Fruit fly (Drosophila melanogaster) whole organism, embryonic: ENCODE measurements around the gene foxo.

Experiments
- ATbp ChIP-seq: fragments of 200-800 bp; sonication (Bioruptor generic); optimal IDR thresholded peaks from 2 replicates; lab custom pipeline; 2017; ENCODE audit warnings: missing biosample characterization, mild to moderate bottlenecking, missing genetic modification characterization, missing genetic modification reagents
- Atf3 ChIP-seq: fragments of 200-800 bp; sonication (Bioruptor generic); optimal IDR thresholded peaks from 3 replicates; lab custom pipeline; 2016; ENCODE audit warnings: missing biosample characterization, missing genetic modification characterization
- Atf6 ChIP-seq: fragments of 200-800 bp; sonication (Bioruptor generic); IDR thresholded peaks from 2 replicates; pipeline ENCODE4 v1.3.6; 2022; ENCODE audit warnings: missing biosample characterization, missing genetic modification characterization
- CG1024 ChIP-seq: fragments of 200-800 bp; sonication (Bioruptor generic); IDR thresholded peaks from 2 replicates; pipeline ENCODE4 v1.3.6; 2022; ENCODE audit warnings: missing biosample characterization, missing genetic modification characterization
- CG10979 ChIP-seq: fragments of 200-800 bp; sonication (Bioruptor generic); optimal IDR thresholded peaks from 2 replicates; lab custom pipeline; 2018; ENCODE audit warnings: missing biosample characterization, mild to moderate bottlenecking, missing genetic modification characterization, moderate library complexity
- CG15601 ChIP-seq: fragments of 200-800 bp; sonication (Bioruptor generic); optimal IDR thresholded peaks from 3 replicates; lab custom pipeline; 2019; ENCODE audit warnings: missing biosample characterization, mild to moderate bottlenecking, missing genetic modification characterization, moderate library complexity
- CG18764 ChIP-seq: fragments of 200-800 bp; sonication (Bioruptor generic); optimal IDR thresholded peaks from 3 replicates; lab custom pipeline; 2016; ENCODE audit warnings: missing biosample characterization, missing genetic modification characterization
- CG30403 ChIP-seq: fragments of 200-800 bp; sonication (Bioruptor generic); optimal IDR thresholded peaks from 3 replicates; lab custom pipeline; 2016; ENCODE audit warnings: missing biosample characterization, missing genetic modification characterization
- CG3065 ChIP-seq: fragments of 200-800 bp; sonication (Bioruptor generic); optimal IDR thresholded peaks from 2 replicates; lab custom pipeline; 2016; ENCODE audit warnings: missing biosample characterization, missing genetic modification characterization
- CG31224 ChIP-seq: fragments of 200-800 bp; sonication (Bioruptor generic); IDR thresholded peaks from 2 replicates; pipeline ENCODE4 v1.3.6; 2022; ENCODE audit warnings: missing biosample characterization, missing genetic modification characterization
- CG3847 ChIP-seq: fragments of 200-800 bp; sonication (Bioruptor generic); IDR thresholded peaks from 2 replicates; pipeline ENCODE4 v1.3.6; 2022; ENCODE audit warnings: missing biosample characterization, missing genetic modification characterization
- CG3995 ChIP-seq: fragments of 200-800 bp; sonication (Bioruptor generic); optimal IDR thresholded peaks from 3 replicates; lab custom pipeline; 2016; ENCODE audit warnings: missing biosample characterization, missing genetic modification characterization
- CG4328 ChIP-seq: fragments of 200-800 bp; sonication (Bioruptor generic); optimal IDR thresholded peaks from 3 replicates; lab custom pipeline; 2017; ENCODE audit warnings: missing biosample characterization, missing genetic modification reagents, missing genetic modification characterization
- CG4360 ChIP-seq: fragments of 200-800 bp; sonication (Bioruptor generic); IDR thresholded peaks from 2 replicates; pipeline ENCODE4 v1.3.6; 2022; ENCODE audit warnings: missing biosample characterization, missing genetic modification characterization
- CG5953 ChIP-seq: fragments of 200-800 bp; sonication (Bioruptor generic); IDR thresholded peaks from 2 replicates; pipeline ENCODE4 v1.3.6; 2022; ENCODE audit warnings: missing biosample characterization, missing genetic modification characterization
- CG6654 ChIP-seq: fragments of 200-800 bp; sonication (Bioruptor generic); optimal IDR thresholded peaks from 2 replicates; lab custom pipeline; 2017; ENCODE audit warnings: missing biosample characterization, mild to moderate bottlenecking, missing genetic modification characterization
- CG7357 ChIP-seq: fragments of 200-800 bp; sonication (Bioruptor generic); IDR thresholded peaks from 3 replicates; pipeline ENCODE4 v1.3.6; 2022; ENCODE audit warnings: missing biosample characterization, missing genetic modification characterization
- CG8290 ChIP-seq, 3 experiments: fragments of 200-800 bp; sonication (Bioruptor generic); optimal IDR thresholded peaks; 2 replicates each; lab custom pipeline; 2016 to 2019; ENCODE audit warnings: missing biosample characterization in 3 of 3, missing genetic modification characterization in 3 of 3, mild to moderate bottlenecking in 2 of 3, moderate library complexity in 1 of 3
- CG9727 ChIP-seq: fragments of 200-800 bp; sonication (Bioruptor generic); optimal IDR thresholded peaks from 3 replicates; lab custom pipeline; 2017; ENCODE audit warnings: missing biosample characterization, mild to moderate bottlenecking, missing genetic modification characterization
- Dbx ChIP-seq: fragments of 200-800 bp; sonication (Bioruptor generic); IDR thresholded peaks from 3 replicates; pipeline ENCODE4 v1.3.6; 2022; ENCODE audit warnings: missing biosample characterization, missing genetic modification characterization
- Deaf1 ChIP-seq: fragments of 200-800 bp; optimal IDR thresholded peaks from 3 replicates; lab custom pipeline; 2019; ENCODE audit warnings: missing biosample characterization, mild to moderate bottlenecking, missing genetic modification characterization, moderate library complexity
- Fer1 ChIP-seq: fragments of 200-800 bp; sonication (Bioruptor generic); optimal IDR thresholded peaks from 2 replicates; lab custom pipeline; 2017; ENCODE audit warnings: missing biosample characterization, mild to moderate bottlenecking, missing genetic modification characterization
- Fer2 ChIP-seq: fragments of 200-800 bp; sonication (Bioruptor generic); optimal IDR thresholded peaks from 2 replicates; lab custom pipeline; 2018; ENCODE audit warnings: missing biosample characterization, mild to moderate bottlenecking, missing genetic modification characterization, moderate library complexity
- Gsc ChIP-seq: fragments of 200-800 bp; sonication (Bioruptor generic); IDR thresholded peaks from 2 replicates; pipeline ENCODE4 v1.3.6; 2022; ENCODE audit warnings: missing biosample characterization, missing genetic modification characterization
- Hr78 ChIP-seq, 2 experiments: fragments of 200-800 bp in 1 of 2; fragments of >200 bp in 1 of 2; sonication (Bioruptor generic) in 1 of 2; optimal IDR thresholded peaks; 2 replicates each; lab custom pipeline; 2017 to 2019; ENCODE audit warnings: missing biosample characterization in 2 of 2, missing genetic modification characterization in 2 of 2, mild to moderate bottlenecking in 1 of 2, moderate library complexity in 1 of 2
- MBD-R2 ChIP-seq: fragments of 200-800 bp; sonication (Bioruptor generic); IDR thresholded peaks from 2 replicates; pipeline ENCODE4 v1.3.6; 2022; ENCODE audit warnings: missing biosample characterization, missing genetic modification characterization
- NK7.1 ChIP-seq: fragments of 200-800 bp; sonication (Bioruptor generic); optimal IDR thresholded peaks from 3 replicates; lab custom pipeline; 2016; ENCODE audit warnings: missing biosample characterization, missing genetic modification characterization
- Poxn ChIP-seq: fragments of 200-800 bp; sonication (Bioruptor generic); IDR thresholded peaks from 2 replicates; pipeline ENCODE4 v1.3.6; 2022; ENCODE audit warnings: missing biosample characterization, missing genetic modification characterization
- ac ChIP-seq: fragments of 200-800 bp; sonication (Bioruptor generic); optimal IDR thresholded peaks from 3 replicates; lab custom pipeline; 2017; ENCODE audit warnings: missing biosample characterization, mild to moderate bottlenecking, missing genetic modification characterization
- ash1 ChIP-seq: fragments of 200-800 bp; sonication (Bioruptor generic); optimal IDR thresholded peaks from 2 replicates; lab custom pipeline; 2018; ENCODE audit warnings: missing biosample characterization, mild to moderate bottlenecking, missing genetic modification characterization
- btn ChIP-seq: fragments of 200-800 bp; sonication (Bioruptor generic); optimal IDR thresholded peaks from 2 replicates; lab custom pipeline; 2016; ENCODE audit warnings: missing biosample characterization, missing genetic modification characterization
- chif ChIP-seq, 2 experiments: fragments of 200-800 bp; sonication (Bioruptor generic); optimal IDR thresholded peaks; 3 replicates each; lab custom pipeline; 2016; ENCODE audit warnings: missing biosample characterization in 2 of 2, missing genetic modification characterization in 2 of 2
- danr ChIP-seq: fragments of 200-800 bp; sonication (Bioruptor generic); IDR thresholded peaks from 2 replicates; pipeline ENCODE4 v1.3.6; 2022; ENCODE audit warnings: missing biosample characterization, missing genetic modification characterization
- dmrt99B ChIP-seq: fragments of 200-800 bp; sonication (Bioruptor generic); optimal IDR thresholded peaks from 2 replicates; lab custom pipeline; 2018; ENCODE audit warnings: missing biosample characterization, mild to moderate bottlenecking, missing genetic modification characterization, moderate library complexity
- gcm ChIP-seq: fragments of 200-800 bp; sonication (Bioruptor generic); optimal IDR thresholded peaks from 2 replicates; lab custom pipeline; 2019; ENCODE audit warnings: missing biosample characterization, mild to moderate bottlenecking, missing genetic modification characterization, moderate library complexity
- insv ChIP-seq, 2 experiments: fragments of 200-800 bp; sonication (Bioruptor generic); optimal IDR thresholded peaks; 3 replicates each; lab custom pipeline; 2016 to 2018; ENCODE audit warnings: missing biosample characterization in 2 of 2, missing genetic modification characterization in 2 of 2
- jigr1 ChIP-seq: fragments of 200-800 bp; sonication (Bioruptor generic); IDR thresholded peaks from 3 replicates; pipeline ENCODE4 v1.3.6; 2022; ENCODE audit warnings: missing biosample characterization, missing genetic modification characterization
- jumu ChIP-seq: fragments of 200-800 bp; sonication (Bioruptor generic); optimal IDR thresholded peaks from 3 replicates; lab custom pipeline; 2016; ENCODE audit warnings: missing biosample characterization, missing genetic modification characterization
- klu ChIP-seq: fragments of 200-800 bp; sonication (Bioruptor generic); IDR thresholded peaks from 2 replicates; pipeline ENCODE4 v1.3.6; 2022; ENCODE audit warnings: missing biosample characterization, missing genetic modification characterization
- maf-S ChIP-seq: fragments of 200-800 bp; sonication (Bioruptor generic); optimal IDR thresholded peaks from 2 replicates; lab custom pipeline; 2016; ENCODE audit warnings: missing biosample characterization, missing genetic modification characterization
- otp ChIP-seq: fragments of 200-800 bp; sonication (Bioruptor generic); IDR thresholded peaks from 3 replicates; pipeline ENCODE4, ENCODE4 v1.3.6; 2022; ENCODE audit warnings: missing biosample characterization, missing genetic modification characterization
- prd ChIP-seq, 3 experiments: fragments of >200 bp in 2 of 3; fragments of 200-800 bp in 1 of 3; sonication (Bioruptor generic) in 1 of 3; optimal IDR thresholded peaks in 2 of 3; IDR thresholded peaks in 1 of 3; 2 replicates in 2 of 3; 3 replicates in 1 of 3; pipeline versions ENCODE4 v1.3.6 to Lab custom; 2017 to 2022; ENCODE audit warnings: missing biosample characterization in 1 of 3, missing genetic modification characterization in 1 of 3
- rib ChIP-seq: fragments of 200-800 bp; sonication (Bioruptor generic); IDR thresholded peaks from 2 replicates; pipeline ENCODE4 v1.3.6; 2022; ENCODE audit warnings: missing biosample characterization, missing genetic modification characterization
- stwl ChIP-seq: fragments of 200-800 bp; sonication (Bioruptor generic); optimal IDR thresholded peaks from 3 replicates; lab custom pipeline; 2018; ENCODE audit warnings: missing biosample characterization, mild to moderate bottlenecking, missing genetic modification characterization, moderate library complexity
- sug ChIP-seq: fragments of 200-800 bp; optimal IDR thresholded peaks from 2 replicates; lab custom pipeline; 2019; ENCODE audit warnings: missing biosample characterization, mild to moderate bottlenecking, missing genetic modification characterization, moderate library complexity
- tll ChIP-seq, 2 experiments: fragments of 200-800 bp in 1 of 2; fragments of >200 bp in 1 of 2; sonication (Bioruptor generic) in 1 of 2; optimal IDR thresholded peaks; 2 replicates each; lab custom pipeline; 2017 to 2019; ENCODE audit warnings: missing biosample characterization in 2 of 2, missing genetic modification characterization in 2 of 2, mild to moderate bottlenecking in 1 of 2, moderate library complexity in 1 of 2
- vvl ChIP-seq: fragments of 200-800 bp; sonication (Bioruptor generic); IDR thresholded peaks from 2 replicates; pipeline ENCODE4 v1.3.6; 2022; ENCODE audit warnings: missing biosample characterization, missing genetic modification characterization
- zfh1 ChIP-seq: fragments of 200-800 bp; sonication (Bioruptor generic); IDR thresholded peaks from 3 replicates; pipeline ENCODE4 v1.3.6; 2022; ENCODE audit warnings: missing biosample characterization, missing genetic modification characterization

The foxo gene

DNA sequence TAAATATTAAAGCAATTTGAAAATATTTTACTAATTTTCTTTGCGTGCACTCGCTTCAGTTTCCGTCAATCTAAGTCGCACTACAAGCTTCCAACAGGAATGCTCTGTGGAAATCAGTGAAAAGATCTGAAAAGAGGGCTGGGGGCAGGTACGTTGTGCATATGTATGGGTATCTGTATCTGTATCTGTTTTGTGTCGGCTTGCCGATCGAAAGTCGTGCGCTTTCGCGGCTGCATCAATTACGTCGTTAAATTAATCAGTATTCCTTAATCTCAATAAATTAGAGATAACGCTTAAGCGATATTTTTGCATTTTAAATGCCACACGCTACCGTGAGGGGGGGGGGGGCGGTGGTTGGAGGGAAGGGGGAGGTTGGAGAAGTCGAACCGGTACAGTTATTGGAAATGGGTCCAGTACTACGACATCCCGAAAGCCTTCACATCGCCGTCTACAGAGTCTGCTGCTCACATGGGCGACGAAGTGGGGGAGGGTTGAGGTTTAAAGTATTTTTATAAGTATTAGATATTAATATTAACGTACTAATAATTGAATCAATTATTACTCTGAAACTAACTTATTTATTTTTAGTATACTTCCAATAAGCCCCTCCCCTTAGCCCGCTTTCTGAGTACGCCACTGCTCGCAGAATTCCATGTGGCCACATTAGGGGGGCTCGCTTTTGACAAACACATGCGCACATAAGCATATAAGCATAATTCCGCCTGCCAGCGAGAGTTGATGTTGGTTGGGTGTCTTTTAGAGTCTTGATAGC, 3.5 kb upstream of the foxo start (continued):
- TF ChIP-seq CG8290 (GFP tag; optimal IDR thresholded peaks at IDR 0.05; lab: Kevin White, UChicago) (peak; percentile 74), CG8290 (tag; optimal IDR thresholded peaks at IDR 0.05; lab: Kevin White, UChicago) (peak in 1 of 2 experiments; percentile 97), Dbx (peak; percentile 99), CG4328 (peak; percentile 87), prd (optimal IDR thresholded peaks at IDR 0.05; lab: Kevin White, UChicago) (no peak), prd (GFP tag; IDR thresholded peaks at IDR 0.05; lab: Robert Waterston, UW) (peak; percentile 98), CG15601 (tag; lab: Kevin White, UChicago) (peak; percentile 93), Poxn (GFP tag; lab: Robert Waterston, UW) (peak; percentile 95), maf-S (GFP tag; lab: Kevin White, UChicago) (peak; percentile 58), chif (GFP tag; optimal IDR thresholded peaks at IDR 0.05; lab: Kevin White, UChicago) (peak; percentile 72 to 80), CG1024 (GFP tag; lab: Robert Waterston, UW) (peak; percentile 92), CG7357 (peak; percentile 92), ATbp (GFP tag; lab: Kevin White, UChicago) (peak; percentile 96), MBD-R2 (peak; percentile 98), CG3995 (GFP tag; lab: Kevin White, UChicago) (peak; percentile 81), klu (peak; percentile 97), CG3847 (GFP tag; lab: Robert Waterston, UW) (peak; percentile 99), stwl (tag; lab: Kevin White, UChicago) (no peak), dmrt99B (tag; lab: Kevin White, UChicago) (peak; percentile 98), CG31224 (peak; percentile 97), Hr78 (GFP tag; optimal IDR thresholded peaks at IDR 0.05; lab: Kevin White, UChicago) (peak in 1 of 2 experiments; percentile 63), btn (GFP tag; lab: Kevin White, UChicago) (peak; percentile 9), Atf3 (peak; percentile 23), otp (peak; percentile 97), Fer2 (tag; lab: Kevin White, UChicago) (peak; percentile 96), CG4360 (GFP tag; lab: Robert Waterston, UW) (peak; percentile 74), insv (GFP tag; optimal IDR thresholded peaks at IDR 0.05; lab: Kevin White, UChicago) (peak in 1 of 2 experiments; percentile 59), sug (tag; lab: Kevin White, UChicago) (peak; percentile 95), gcm (GFP tag; lab: Kevin White, UChicago) (peak; percentile 91), NK7.1 (GFP tag; lab: Kevin White, UChicago) (peak; percentile 63), CG18764 (peak; percentile 91), vvl (peak; percentile 99), CG3065 (GFP tag; lab: Kevin White, UChicago) (peak; percentile 88), Deaf1 (tag; lab: Kevin White, UChicago) (peak; percentile 82), Atf6 (GFP tag; lab: Robert Waterston, UW) (peak; percentile 99), tll (GFP tag; optimal IDR thresholded peaks at IDR 0.05; lab: Kevin White, UChicago) (no peak), zfh1 (GFP tag; lab: Robert Waterston, UW) (peak; percentile 97), ac (peak; percentile 48), CG10979 (tag; lab: Kevin White, UChicago) (peak; percentile 93), jigr1 (peak; percentile 95), CG5953 (GFP tag; lab: Robert Waterston, UW) (peak; percentile 96), rib (peak; percentile 99), ash1 (GFP tag; lab: Kevin White, UChicago) (peak; percentile 89), Gsc (GFP tag; lab: Robert Waterston, UW) (no peak; the same call in none of the 2 replicates), CG30403 (peak; percentile 96), jumu (GFP tag; lab: Kevin White, UChicago) (peak; percentile 69), danr (GFP tag; lab: Robert Waterston, UW) (peak; percentile 96), Fer1 (peak; percentile 98), CG6654 (GFP tag; lab: Kevin White, UChicago) (peak; percentile 88), CG9727 (GFP tag; lab: Kevin White, UChicago) (peak; percentile 95)
